Fruit fly (Drosophila melanogaster): ENCODE data around the gene Cpsf6.

Cpsf6 gene

DNA sequence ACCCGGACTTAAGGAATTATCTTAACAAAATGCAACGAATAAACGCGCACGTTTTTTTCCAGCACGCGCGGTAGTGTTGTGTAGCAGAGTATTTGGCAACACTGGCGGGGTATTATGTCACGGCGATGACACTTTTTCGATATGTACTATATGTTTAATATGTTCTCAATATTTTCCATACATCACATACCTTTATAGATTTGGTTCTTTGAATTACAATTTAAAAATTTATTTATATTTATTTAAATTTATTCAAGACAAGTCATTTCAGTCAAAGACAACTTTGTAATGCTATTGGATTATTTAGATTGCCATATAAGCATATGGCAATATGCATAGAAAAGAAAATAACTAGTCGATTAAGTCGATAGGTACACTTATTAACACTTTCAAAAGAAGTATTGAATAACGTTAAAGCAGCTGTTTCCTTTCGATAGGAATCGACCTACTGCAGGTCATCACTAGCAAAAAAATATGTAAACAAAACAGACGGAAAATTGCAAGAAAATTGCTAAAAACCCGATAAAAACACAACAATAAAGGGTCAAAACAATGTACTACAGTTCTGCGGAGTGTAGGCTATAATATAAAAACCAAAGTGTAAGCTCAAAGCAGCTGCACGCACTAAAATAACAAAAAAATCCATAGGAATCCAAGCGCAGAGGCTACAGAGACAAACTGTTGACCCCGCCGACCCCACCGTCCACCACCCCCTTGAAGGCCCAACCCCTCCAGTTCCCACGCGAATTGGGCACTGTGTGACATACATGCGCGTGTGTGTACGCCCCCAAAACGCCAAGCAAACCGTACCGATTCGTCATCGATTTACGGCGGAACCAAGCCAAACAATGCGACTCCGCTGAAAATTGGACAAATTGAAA lies 31.0 kb upstream of the Cpsf6 start, which contains the start of the genes CG7182 and GAPcenA (continued):
- peak in 1 of 2 experiments; percentile 82 for TF ChIP-seq Pdp1 (GFP tag; optimal IDR thresholded peaks at IDR 0.05)
- peak; percentile 71 for TF ChIP-seq Abd-B (GFP tag; optimal IDR thresholded peaks at IDR 0.05)
- peak; percentile 29 for TF ChIP-seq Spps (tag; optimal IDR thresholded peaks at IDR 0.05)
- peak; percentile 97 for TF ChIP-seq CG11560 (tag; IDR thresholded peaks at IDR 0.05)
- peak; percentile 67 for TF ChIP-seq Ptx1 (GFP tag; IDR thresholded peaks at IDR 0.05)
- no peak for TF ChIP-seq CG30431 (GFP tag; optimal IDR thresholded peaks at IDR 0.05)
- peak; percentile 20 for TF ChIP-seq trh (GFP tag; optimal IDR thresholded peaks at IDR 0.05)
- TF ChIP-seq Mad (GFP tag; optimal IDR thresholded peaks at IDR 0.05), result no peak
- peak; percentile 83 for TF ChIP-seq lab (GFP tag; optimal IDR thresholded peaks at IDR 0.05)
- no peak for TF ChIP-seq CTCF (GFP tag; optimal IDR thresholded peaks at IDR 0.05)
- TF ChIP-seq Med (GFP tag), result peak; percentile 75
- TF ChIP-seq CG15479 (GFP tag; optimal IDR thresholded peaks at IDR 0.05), result no peak
- no peak for TF ChIP-seq ash1 (GFP tag; optimal IDR thresholded peaks at IDR 0.05)
- TF ChIP-seq CG33213 (GFP tag; optimal IDR thresholded peaks at IDR 0.05), result peak; percentile 35
- peak; percentile 45 for TF ChIP-seq CG10431 (GFP tag; optimal IDR thresholded peaks at IDR 0.05)
- TF ChIP-seq Antp (GFP tag; optimal IDR thresholded peaks at IDR 0.05), result peak; percentile 16
- no peak for TF ChIP-seq pros (GFP tag; optimal IDR thresholded peaks at IDR 0.05)
- peak; percentile 56 for TF ChIP-seq zen (tag; optimal IDR thresholded peaks at IDR 0.05)
- peak; percentile 52 for TF ChIP-seq Ssrp (tag; optimal IDR thresholded peaks at IDR 0.05)
- peak; percentile 51 for TF ChIP-seq az2 (GFP tag; optimal IDR thresholded peaks at IDR 0.05)
- TF ChIP-seq Ada2b (GFP tag; IDR thresholded peaks at IDR 0.05), result 0 out of 2 replicates have a peak, but pooled peaks have one; percentile 5
- TF ChIP-seq CG3065 (GFP tag; optimal IDR thresholded peaks at IDR 0.05), result no peak
- TF ChIP-seq CG6765 (GFP tag; optimal IDR thresholded peaks at IDR 0.05), result peak; percentile 24
- TF ChIP-seq CG17359 (tag; optimal IDR thresholded peaks at IDR 0.05), result peak; percentile 69
- no peak for TF ChIP-seq CG11695 (GFP tag; IDR thresholded peaks at IDR 0.05)
- TF ChIP-seq CG1602 (GFP tag; optimal IDR thresholded peaks at IDR 0.05), result peak; percentile 64
- TF ChIP-seq da (GFP tag; optimal IDR thresholded peaks at IDR 0.05), result no peak
- peak; percentile 38 for TF ChIP-seq ftz-f1 (GFP tag; optimal IDR thresholded peaks at IDR 0.05)
- TF ChIP-seq ab (GFP tag; optimal IDR thresholded peaks at IDR 0.05), result no peak
- peak; percentile 10 for TF ChIP-seq CG13123 (GFP tag; optimal IDR thresholded peaks at IDR 0.05)
- TF ChIP-seq CG16815 (GFP tag; optimal IDR thresholded peaks at IDR 0.05), result peak; percentile 35
- TF ChIP-seq ssp (GFP tag; IDR thresholded peaks at IDR 0.05), result 0 out of 2 replicates have a peak, but pooled peaks have one; percentile 31
- TF ChIP-seq CG30020 (tag; optimal IDR thresholded peaks at IDR 0.05), result peak; percentile 82
- TF ChIP-seq cato (GFP tag; optimal IDR thresholded peaks at IDR 0.05; ENCODE audit: borderline replicate concordance), result peak; percentile 27
- peak; percentile 43 for TF ChIP-seq ewg (GFP tag; optimal IDR thresholded peaks at IDR 0.05)
- TF ChIP-seq ATbp (GFP tag; optimal IDR thresholded peaks at IDR 0.05), result peak; percentile 16
- TF ChIP-seq Nf-YC (tag; optimal IDR thresholded peaks at IDR 0.05), result peak; percentile 77
- TF ChIP-seq CG4282 (GFP tag; optimal IDR thresholded peaks at IDR 0.05), result peak; percentile 3
- TF ChIP-seq CG17912 (GFP tag; optimal IDR thresholded peaks at IDR 0.05), result no peak
- TF ChIP-seq tna (GFP tag; IDR thresholded peaks at IDR 0.05; ENCODE audit: partially characterized antibody), result no peak
- TF ChIP-seq CG12104 (GFP tag; optimal IDR thresholded peaks at IDR 0.05), result peak; percentile 77
- no peak for TF ChIP-seq mld (GFP tag; IDR thresholded peaks at IDR 0.05; ENCODE audit: partially characterized antibody)
- no peak for TF ChIP-seq disco-r (GFP tag; optimal IDR thresholded peaks at IDR 0.05)
- peak; percentile 83 for TF ChIP-seq B-H2 (GFP tag; optimal IDR thresholded peaks at IDR 0.05)
- peak; percentile 53 for TF ChIP-seq CG15514 (GFP tag; optimal IDR thresholded peaks at IDR 0.05)
- peak; percentile 63 for TF ChIP-seq fd96Cb (tag; optimal IDR thresholded peaks at IDR 0.05)
- peak; percentile 90 for TF ChIP-seq CG14710 (tag; optimal IDR thresholded peaks at IDR 0.05)
- TF ChIP-seq Hsf (GFP tag; optimal IDR thresholded peaks at IDR 0.05), result peak; percentile 36
- peak; percentile 11 for TF ChIP-seq CG17802 (tag; optimal IDR thresholded peaks at IDR 0.05)

Data from whole organism, embryonic.